Worm (Caenorhabditis elegans): ENCODE measurements around the gene Y41E3.13.

Y41E3.13 gene

ce11 chrIV:15042159-15042936 is 15.7 kb upstream of the Y41E3.13 start (continued):
- TF ChIP-seq snpc-3.4 (tag; optimal IDR thresholded peaks at IDR 0.05) (no peak), K12H6.12 (tag; optimal IDR thresholded peaks at IDR 0.05) (no peak), egrh-3 (GFP tag; IDR thresholded peaks at IDR 0.05) (peak; percentile 20; the same call in 1 of the 2 replicates), zim-3 (tag; optimal IDR thresholded peaks at IDR 0.05) (no peak), Y56A3A.18 (GFP tag; IDR thresholded peaks at IDR 0.05) (0 out of 2 replicates have a peak, but pooled peaks have one; percentile 40), chd-7 (tag; optimal IDR thresholded peaks at IDR 0.05) (peak; percentile 49), F57A8.1 (GFP tag; optimal IDR thresholded peaks at IDR 0.05) (no peak), tbp1 (GFP tag; optimal IDR thresholded peaks at IDR 0.05) (peak; percentile 56), ccch-3 (GFP tag; optimal IDR thresholded peaks at IDR 0.05) (no peak), F23B12.7 (tag; optimal IDR thresholded peaks at IDR 0.05; ENCODE audit: insufficient read depth) (no peak), F39B2.1 (GFP tag; IDR thresholded peaks at IDR 0.05) (no peak), ztf-26 (tag; optimal IDR thresholded peaks at IDR 0.05) (no peak), ceh-91 (GFP tag; IDR thresholded peaks at IDR 0.05) (no peak), lin-40 (tag; optimal IDR thresholded peaks at IDR 0.05) (no peak), madf-3 (GFP tag; IDR thresholded peaks at IDR 0.05) (peak; percentile 72), zfh-2 (GFP tag; conservative IDR thresholded peaks at IDR 0.05) (peak; percentile 68), hlh-26 (GFP tag; conservative IDR thresholded peaks at IDR 0.05) (0 out of 2 replicates have a peak, but pooled peaks have one; percentile 30), attf-5 (GFP tag; optimal IDR thresholded peaks at IDR 0.05) (no peak), lin-35 (GFP tag; optimal IDR thresholded peaks at IDR 0.05) (no peak), unc-130 (GFP tag; optimal IDR thresholded peaks at IDR 0.05) (no peak), Y95B8A.8 (GFP tag; IDR thresholded peaks at IDR 0.05) (no peak), athp-1 (tag; optimal IDR thresholded peaks at IDR 0.05) (peak; percentile 29), hsf-1 (GFP tag; IDR thresholded peaks at IDR 0.05) (no peak; the same call in 1 of the 2 replicates), madf-8 (GFP tag; conservative IDR thresholded peaks at IDR 0.05) (no peak; the same call in 1 of the 2 replicates), let-526 (GFP tag; IDR thresholded peaks at IDR 0.05) (no peak), snpc-4 (GFP tag; optimal IDR thresholded peaks at IDR 0.05) (peak; percentile 68), snpc-4 (tag; optimal IDR thresholded peaks at IDR 0.05) (peak in 3 of 4 experiments; percentile 58 to 91 (median 80)), cebp-2 (GFP tag; IDR thresholded peaks at IDR 0.05) (peak; percentile 72; the same call in 1 of the 2 replicates), nhr-27 (tag; optimal IDR thresholded peaks at IDR 0.05) (no peak), nfya-2 (GFP tag; IDR thresholded peaks at IDR 0.05) (no peak), ztf-6 (GFP tag; IDR thresholded peaks at IDR 0.05) (no peak), ztf-18 (tag; optimal IDR thresholded peaks at IDR 0.05) (peak; percentile 76), gei-17 (GFP tag; optimal IDR thresholded peaks at IDR 0.05) (no peak), nhr-120 (GFP tag; IDR thresholded peaks at IDR 0.05) (no peak), hrde-1 (tag; optimal IDR thresholded peaks at IDR 0.05; ENCODE audit: borderline replicate concordance) (peak; percentile 49), sea-2 (GFP tag; IDR thresholded peaks at IDR 0.05) (no peak), hmg-20 (GFP tag; IDR thresholded peaks at IDR 0.05) (no peak), him-1 (tag; optimal IDR thresholded peaks at IDR 0.05) (no peak), madf-10 (tag; optimal IDR thresholded peaks at IDR 0.05) (no peak), rec-8 (tag; optimal IDR thresholded peaks at IDR 0.05) (no peak), B0261.1 (tag; optimal IDR thresholded peaks at IDR 0.05) (no peak), ceh-58 (GFP tag; IDR thresholded peaks at IDR 0.05) (0 out of 2 replicates have a peak, but pooled peaks have one; percentile 44), ZK185.1 (tag; optimal IDR thresholded peaks at IDR 0.05; ENCODE audit: poor library complexity, severe bottlenecking) (no peak), F37B4.10 (GFP tag; IDR thresholded peaks at IDR 0.05) (0 out of 2 replicates have a peak, but pooled peaks have one; percentile 75), lsy-27 (tag; optimal IDR thresholded peaks at IDR 0.05; ENCODE audit: borderline replicate concordance, insufficient read depth) (no peak), attf-6 (GFP tag; IDR thresholded peaks at IDR 0.05) (peak; percentile 92)
